Worm (Caenorhabditis elegans) whole organism, L3 larva: ENCODE measurements around the gene W03A5.1.

Source experiments
- R02D3.7 ChIP-seq: fragments of 150-350 bp; optimal IDR thresholded peaks from 2 replicates; lab custom pipeline; 2014; ENCODE audit warnings: missing biosample characterization, missing genetic modification characterization
- ZK546.5 ChIP-seq: sonication (generic microtip); optimal IDR thresholded peaks from 2 replicates; lab custom pipeline; 2017; ENCODE audit warnings: missing biosample characterization, missing genetic modification characterization
- aly-2 ChIP-seq: fragments of 150-350 bp; optimal IDR thresholded peaks from 2 replicates; lab custom pipeline; 2014; ENCODE audit warnings: missing biosample characterization, missing genetic modification characterization
- ama-1 ChIP-seq: fragments of 150-350 bp; optimal IDR thresholded peaks from 2 replicates; lab custom pipeline; 2018
- ceh-16 ChIP-seq: sonication (generic microtip); optimal IDR thresholded peaks from 2 replicates; lab custom pipeline; 2017; ENCODE audit warnings: missing biosample characterization, missing genetic modification characterization
- ceh-82 ChIP-seq: fragments of 150-350 bp; optimal IDR thresholded peaks from 2 replicates; lab custom pipeline; 2014; ENCODE audit warnings: missing biosample characterization, missing genetic modification characterization
- daf-12 ChIP-seq: fragments of 150-350 bp; optimal IDR thresholded peaks from 2 replicates; lab custom pipeline; 2014; ENCODE audit warnings: missing biosample characterization, missing genetic modification reagents, missing genetic modification characterization
- egl-5 ChIP-seq: fragments of 150-350 bp; optimal IDR thresholded peaks from 2 replicates; lab custom pipeline; 2017; ENCODE audit warnings: missing biosample characterization, missing genetic modification reagents, missing genetic modification characterization, inconsistent platforms
- elt-1 ChIP-seq: fragments of 150-350 bp; optimal IDR thresholded peaks from 2 replicates; lab custom pipeline; 2014; ENCODE audit warnings: missing biosample characterization, missing genetic modification characterization
- elt-2 ChIP-seq: sonication (generic microtip); optimal IDR thresholded peaks from 2 replicates; lab custom pipeline; 2016; ENCODE audit warnings: missing genetic modification reagents, mild to moderate bottlenecking, missing genetic modification characterization, missing compliant biosample characterization
- elt-3 ChIP-seq, 3 experiments: fragments of 150-350 bp in 1 of 3; sonication (generic microtip) in 2 of 3; optimal IDR thresholded peaks; 2 replicates in 2 of 3; 4 replicates in 1 of 3; lab custom pipeline; 2014 to 2017; ENCODE audit warnings: missing biosample characterization in 3 of 3, missing genetic modification characterization in 3 of 3
- eor-1 ChIP-seq, 2 experiments: fragments of 150-350 bp; optimal IDR thresholded peaks; 2 replicates each; lab custom pipeline; 2014 to 2018; ENCODE audit warnings: missing biosample characterization in 2 of 2, missing genetic modification characterization in 2 of 2
- fkh-2 ChIP-seq: fragments of 150-350 bp; optimal IDR thresholded peaks from 2 replicates; lab custom pipeline; 2014; ENCODE audit warnings: missing biosample characterization, missing genetic modification reagents, missing genetic modification characterization
- hmg-11 ChIP-seq: sonication (generic microtip); optimal IDR thresholded peaks from 2 replicates; lab custom pipeline; 2016; ENCODE audit warnings: missing genetic modification characterization, missing compliant biosample characterization
- jun-1 ChIP-seq: fragments of 150-350 bp; optimal IDR thresholded peaks from 2 replicates; lab custom pipeline; 2014; ENCODE audit warnings: missing biosample characterization, missing genetic modification reagents, missing genetic modification characterization
- lin-15B ChIP-seq: fragments of 150-350 bp; optimal IDR thresholded peaks from 2 replicates; lab custom pipeline; 2014; ENCODE audit warnings: missing biosample characterization, missing genetic modification characterization
- mdl-1 ChIP-seq: fragments of 150-350 bp; optimal IDR thresholded peaks from 2 replicates; lab custom pipeline; 2014; ENCODE audit warnings: missing biosample characterization, missing genetic modification characterization
- nfya-1 ChIP-seq: sonication (generic microtip); optimal IDR thresholded peaks from 2 replicates; lab custom pipeline; 2017; ENCODE audit warnings: missing genetic modification characterization, mild to moderate bottlenecking, missing compliant biosample characterization, antibody characterized with exemption, moderate library complexity; ENCODE audit not compliant: insufficient read depth
- nhr-11 ChIP-seq: fragments of 150-350 bp; optimal IDR thresholded peaks from 2 replicates; lab custom pipeline; 2014; ENCODE audit warnings: missing biosample characterization, missing genetic modification characterization
- nhr-12 ChIP-seq: fragments of 150-350 bp; optimal IDR thresholded peaks from 2 replicates; lab custom pipeline; 2014; ENCODE audit warnings: missing biosample characterization, missing genetic modification characterization
- nhr-23 ChIP-seq: fragments of 150-350 bp; optimal IDR thresholded peaks from 2 replicates; lab custom pipeline; 2014; ENCODE audit warnings: missing biosample characterization, missing genetic modification reagents, missing genetic modification characterization
- nhr-237 ChIP-seq: fragments of 150-350 bp; optimal IDR thresholded peaks from 2 replicates; lab custom pipeline; 2014; ENCODE audit warnings: missing biosample characterization, missing genetic modification characterization
- nhr-25 ChIP-seq: sonication (generic microtip); optimal IDR thresholded peaks from 2 replicates; lab custom pipeline; 2017; ENCODE audit warnings: missing biosample characterization, missing genetic modification characterization
- nhr-28 ChIP-seq: fragments of 150-350 bp; optimal IDR thresholded peaks from 2 replicates; lab custom pipeline; 2014; ENCODE audit warnings: missing biosample characterization, missing genetic modification characterization
- nhr-67 ChIP-seq: fragments of 150-350 bp; optimal IDR thresholded peaks from 2 replicates; lab custom pipeline; 2014; ENCODE audit warnings: missing biosample characterization, missing genetic modification characterization
- nhr-76 ChIP-seq: fragments of 150-350 bp; sonication (generic microtip); optimal IDR thresholded peaks from 5 replicates; lab custom pipeline; 2014; ENCODE audit warnings: missing biosample characterization, missing genetic modification characterization
- nhr-77 ChIP-seq: fragments of 150-350 bp; optimal IDR thresholded peaks from 2 replicates; lab custom pipeline; 2014; ENCODE audit warnings: missing biosample characterization, missing genetic modification characterization
- pha-4 ChIP-seq: fragments of 150-350 bp; optimal IDR thresholded peaks from 2 replicates; lab custom pipeline; 2014; ENCODE audit warnings: missing biosample characterization, missing genetic modification reagents, missing genetic modification characterization
- pqm-1 ChIP-seq: fragments of 150-350 bp; optimal IDR thresholded peaks from 2 replicates; lab custom pipeline; 2017; ENCODE audit warnings: missing biosample characterization, missing genetic modification characterization, inconsistent platforms
- sea-2 ChIP-seq: fragments of 150-350 bp; sonication (generic microtip); optimal IDR thresholded peaks from 4 replicates; lab custom pipeline; 2014; ENCODE audit warnings: missing biosample characterization, missing genetic modification reagents, missing genetic modification characterization
- skn-1 ChIP-seq: fragments of 150-350 bp; optimal IDR thresholded peaks from 2 replicates; lab custom pipeline; 2014; ENCODE audit warnings: missing biosample characterization, missing genetic modification characterization
- snpc-4 ChIP-seq: fragments of 150-350 bp; optimal IDR thresholded peaks from 2 replicates; lab custom pipeline; 2014; ENCODE audit warnings: missing biosample characterization, missing genetic modification characterization
- unc-39 ChIP-seq: sonication (generic microtip); optimal IDR thresholded peaks from 4 replicates; lab custom pipeline; 2017; ENCODE audit warnings: missing biosample characterization, missing genetic modification characterization
- zag-1 ChIP-seq: fragments of 150-350 bp; optimal IDR thresholded peaks from 2 replicates; lab custom pipeline; 2014; ENCODE audit warnings: missing biosample characterization, missing genetic modification characterization
- ztf-11 ChIP-seq: fragments of 150-350 bp; optimal IDR thresholded peaks from 2 replicates; lab custom pipeline; 2014; ENCODE audit warnings: missing biosample characterization, missing genetic modification characterization

W03A5.1 gene

ce11 chrIII:5373715-5374114 lies 34.0 kb upstream of the W03A5.1 start:
- no peak for TF ChIP-seq elt-1
- TF ChIP-seq ama-1 = peak; percentile 34
- peak; percentile 5 for TF ChIP-seq nhr-25 (tag; lab: Kevin White, UChicago)

ce11 chrIII:5375001-5375532 lies 32.6 kb upstream of the W03A5.1 start:
- TF ChIP-seq jun-1 (tag; lab: Kevin White, UChicago) (no peak), ZK546.5 (tag; lab: Kevin White, UChicago) (no peak), skn-1 (no peak), elt-2 (no peak), ceh-16 (tag; lab: Kevin White, UChicago) (no peak), nfya-1 (tag; lab: Kevin White, UChicago) (peak; percentile 19), pqm-1 (tag; lab: Kevin White, UChicago) (no peak), pha-4 (tag; lab: Kevin White, UChicago) (peak; percentile 16), sea-2 (GFP tag; lab: Kevin White, UChicago) (no peak), hmg-11 (no peak), nhr-12 (tag; lab: Kevin White, UChicago) (no peak), zag-1 (tag; lab: Kevin White, UChicago) (no peak)

ce11 chrIII:5379879-5380331 lies 27.8 kb upstream of the W03A5.1 start, which contains the start of gene paqr-2:
Gene paqr-2, minus strand, starts transcription at chrIII:5379929.
- TF ChIP-seq lin-15B (tag; lab: Kevin White, UChicago) (peak; percentile 63), elt-2 (peak; percentile 3), nhr-23 (tag; lab: Kevin White, UChicago) (peak; percentile 13), pqm-1 (tag; lab: Kevin White, UChicago) (peak; percentile 16), nhr-11 (tag; lab: Kevin White, UChicago) (no peak), skn-1 (no peak), egl-5 (tag; lab: Kevin White, UChicago) (no peak), ceh-82 (tag; lab: Kevin White, UChicago) (no peak), nhr-28 (tag; lab: Kevin White, UChicago) (no peak), aly-2 (tag; lab: Kevin White, UChicago) (no peak), eor-1 (tag; optimal IDR thresholded peaks at IDR 0.05; lab: Kevin White, UChicago) (no peak), nhr-77 (tag; lab: Kevin White, UChicago) (no peak), pha-4 (tag; lab: Kevin White, UChicago) (peak; percentile 51), sea-2 (GFP tag; lab: Kevin White, UChicago) (no peak), elt-3 (tag; optimal IDR thresholded peaks at IDR 0.05; lab: Kevin White, UChicago) (no peak), nhr-76 (tag; lab: Kevin White, UChicago) (no peak), snpc-4 (peak; percentile 2), fkh-2 (tag; lab: Kevin White, UChicago) (no peak), nfya-1 (tag; lab: Kevin White, UChicago) (peak; percentile 44), nhr-67 (tag; lab: Kevin White, UChicago) (no peak), mdl-1 (tag; lab: Kevin White, UChicago) (no peak), ztf-11 (no peak)

- no peak for TF ChIP-seq ama-1
Observed at ce11 chrIII:5380554-5380953, 27.1 kb upstream of the W03A5.1 start.

- TF ChIP-seq egl-5 (tag; lab: Kevin White, UChicago) (no peak), R02D3.7 (tag; lab: Kevin White, UChicago) (no peak), fkh-2 (tag; lab: Kevin White, UChicago) (no peak), daf-12 (tag; lab: Kevin White, UChicago) (no peak), pqm-1 (tag; lab: Kevin White, UChicago) (no peak), elt-3 (tag; optimal IDR thresholded peaks at IDR 0.05; lab: Kevin White, UChicago) (no peak), unc-39 (no peak), nhr-237 (no peak)
Observed at ce11 chrIII:5382073-5382472, 25.6 kb upstream of the W03A5.1 start, which contains the start of gene Y32H12A.6. Gene Y32H12A.6, minus strand, starts transcription at chrIII:5382173.
